Fruit fly (Drosophila melanogaster) whole organism, embryonic: ENCODE data around the gene CG43251.

ENCODE experiments used
- Atf3 ChIP-seq: fragments of 200-800 bp; sonication (Bioruptor generic); optimal IDR thresholded peaks from 3 replicates; lab custom pipeline; 2016; ENCODE audit warnings: missing biosample characterization, missing genetic modification characterization
- C15 ChIP-seq: fragments of 200-800 bp; sonication (Bioruptor generic); IDR thresholded peaks from 3 replicates; pipeline ENCODE4 v1.3.6; 2022; ENCODE audit warnings: missing biosample characterization, missing genetic modification characterization
- CG10274 ChIP-seq: fragments of 200-800 bp; sonication (Bioruptor generic); optimal IDR thresholded peaks from 3 replicates; lab custom pipeline; 2017; ENCODE audit warnings: missing biosample characterization, mild to moderate bottlenecking, missing genetic modification characterization
- CG10431 ChIP-seq: fragments of 200-800 bp; sonication (Bioruptor generic); optimal IDR thresholded peaks from 3 replicates; lab custom pipeline; 2018; ENCODE audit warnings: missing biosample characterization, mild to moderate bottlenecking, missing genetic modification characterization
- CG11085 ChIP-seq: fragments of 200-800 bp; sonication (Bioruptor generic); IDR thresholded peaks from 2 replicates; pipeline ENCODE4 v1.3.6; 2022; ENCODE audit warnings: missing biosample characterization, missing genetic modification characterization
- CG11504 ChIP-seq: fragments of 200-800 bp; sonication (Bioruptor generic); optimal IDR thresholded peaks from 3 replicates; lab custom pipeline; 2019; ENCODE audit warnings: missing biosample characterization, mild to moderate bottlenecking, missing genetic modification characterization, moderate library complexity
- CG11560 ChIP-seq: fragments of 200-800 bp; sonication (Bioruptor generic); IDR thresholded peaks from 3 replicates; pipeline ENCODE4 v1.3.6; 2022; ENCODE audit warnings: missing biosample characterization, missing genetic modification characterization
- CG13424 ChIP-seq: fragments of 200-800 bp; sonication (Bioruptor generic); optimal IDR thresholded peaks from 2 replicates; lab custom pipeline; 2019; ENCODE audit warnings: missing biosample characterization, mild to moderate bottlenecking, missing genetic modification characterization, moderate library complexity
- CG16813 ChIP-seq: fragments of 200-800 bp; sonication (Bioruptor generic); IDR thresholded peaks from 3 replicates; pipeline ENCODE4 v1.3.6; 2022; ENCODE audit warnings: missing biosample characterization, missing genetic modification characterization; ENCODE audit not compliant: partially characterized antibody
- CG2875 ChIP-seq: fragments of 200-800 bp; sonication (Bioruptor generic); optimal IDR thresholded peaks from 2 replicates; lab custom pipeline; 2017; ENCODE audit warnings: missing biosample characterization, mild to moderate bottlenecking, missing genetic modification characterization, missing genetic modification reagents
- CG4424 ChIP-seq: fragments of 200-800 bp; sonication (Bioruptor generic); optimal IDR thresholded peaks from 3 replicates; lab custom pipeline; 2016; ENCODE audit warnings: missing biosample characterization, missing genetic modification characterization
- CG4820 ChIP-seq: fragments of 200-800 bp; sonication (Bioruptor generic); optimal IDR thresholded peaks from 3 replicates; lab custom pipeline; 2016; ENCODE audit warnings: missing biosample characterization, missing genetic modification characterization
- CG6813 ChIP-seq: fragments of 200-800 bp; sonication (Bioruptor generic); optimal IDR thresholded peaks from 2 replicates; lab custom pipeline; 2017; ENCODE audit warnings: missing biosample characterization, missing genetic modification characterization, mild to moderate bottlenecking, moderate library complexity, missing genetic modification reagents
- CG7928 ChIP-seq: fragments of 200-800 bp; sonication (Bioruptor generic); optimal IDR thresholded peaks from 2 replicates; lab custom pipeline; 2017; ENCODE audit warnings: missing biosample characterization, mild to moderate bottlenecking, missing genetic modification characterization
- CG9817 ChIP-seq: fragments of 200-800 bp; sonication (Bioruptor generic); optimal IDR thresholded peaks from 2 replicates; lab custom pipeline; 2018; ENCODE audit warnings: missing biosample characterization, mild to moderate bottlenecking, missing genetic modification characterization, moderate library complexity
- CoRest ChIP-seq: fragments of 200-800 bp; sonication (Bioruptor generic); optimal IDR thresholded peaks from 3 replicates; lab custom pipeline; 2018; ENCODE audit warnings: missing biosample characterization, mild to moderate bottlenecking, missing genetic modification characterization, moderate library complexity
- Dad ChIP-seq: fragments of 200-800 bp; sonication (Bioruptor generic); optimal IDR thresholded peaks from 3 replicates; lab custom pipeline; 2016; ENCODE audit warnings: missing biosample characterization, missing genetic modification characterization
- Dbx ChIP-seq: fragments of 200-800 bp; sonication (Bioruptor generic); IDR thresholded peaks from 3 replicates; pipeline ENCODE4 v1.3.6; 2022; ENCODE audit warnings: missing biosample characterization, missing genetic modification characterization
- E2f2 ChIP-seq: fragments of 200-800 bp; sonication (Bioruptor generic); IDR thresholded peaks from 2 replicates; pipeline ENCODE4 v1.3.6; 2022; ENCODE audit warnings: missing biosample characterization, missing genetic modification characterization
- Fer1 ChIP-seq: fragments of 200-800 bp; sonication (Bioruptor generic); optimal IDR thresholded peaks from 2 replicates; lab custom pipeline; 2017; ENCODE audit warnings: missing biosample characterization, mild to moderate bottlenecking, missing genetic modification characterization
- Hmx ChIP-seq: fragments of 200-800 bp; sonication (Bioruptor generic); optimal IDR thresholded peaks from 2 replicates; lab custom pipeline; 2016; ENCODE audit warnings: missing biosample characterization, missing genetic modification characterization
- Lim3 ChIP-seq: fragments of 200-800 bp; sonication (Bioruptor generic); IDR thresholded peaks from 2 replicates; pipeline ENCODE4 v1.3.6; 2022; ENCODE audit warnings: missing biosample characterization, missing genetic modification characterization
- MESR4 ChIP-seq: fragments of 200-800 bp; sonication (Bioruptor generic); optimal IDR thresholded peaks from 2 replicates; lab custom pipeline; 2018; ENCODE audit warnings: missing biosample characterization, mild to moderate bottlenecking, missing genetic modification characterization, moderate library complexity
- Nf-YA ChIP-seq: fragments of 200-800 bp; sonication (Bioruptor generic); IDR thresholded peaks from 2 replicates; pipeline ENCODE4 v1.3.6; 2022; ENCODE audit warnings: missing biosample characterization, missing genetic modification characterization
- Ptx1 ChIP-seq: fragments of 200-800 bp; sonication (Bioruptor generic); IDR thresholded peaks from 2 replicates; pipeline ENCODE4 v1.3.6; 2022; ENCODE audit warnings: missing biosample characterization, missing genetic modification characterization
- Side ChIP-seq: fragments of 200-800 bp; sonication (Bioruptor generic); optimal IDR thresholded peaks from 2 replicates; lab custom pipeline; 2016; ENCODE audit warnings: missing biosample characterization, missing genetic modification characterization
- Sin3A ChIP-seq: fragments of >200 bp; optimal IDR thresholded peaks from 2 replicates; lab custom pipeline; 2018
- al ChIP-seq: fragments of 200-800 bp; sonication (Bioruptor generic); IDR thresholded peaks from 2 replicates; pipeline ENCODE4 v1.3.6; 2022; ENCODE audit warnings: missing biosample characterization, missing genetic modification characterization
- bowl ChIP-seq: fragments of 200-800 bp; sonication (Bioruptor generic); IDR thresholded peaks from 2 replicates; pipeline ENCODE4 v1.3.6; 2022; ENCODE audit warnings: missing biosample characterization, missing genetic modification characterization
- cato ChIP-seq: fragments of 200-800 bp; sonication (Bioruptor generic); optimal IDR thresholded peaks from 2 replicates; lab custom pipeline; 2016; ENCODE audit warnings: missing biosample characterization, missing genetic modification characterization, borderline replicate concordance
- crc ChIP-seq: fragments of 200-800 bp; sonication (Bioruptor generic); optimal IDR thresholded peaks from 2 replicates; lab custom pipeline; 2016; ENCODE audit warnings: missing biosample characterization, missing genetic modification characterization
- ems ChIP-seq: fragments of 200-800 bp; sonication (Bioruptor generic); optimal IDR thresholded peaks from 3 replicates; lab custom pipeline; 2016; ENCODE audit warnings: missing biosample characterization, missing genetic modification characterization
- fd102C ChIP-seq: fragments of 200-800 bp; sonication (Bioruptor generic); optimal IDR thresholded peaks from 2 replicates; lab custom pipeline; 2018; ENCODE audit warnings: missing biosample characterization, mild to moderate bottlenecking, missing genetic modification characterization, moderate library complexity
- grn ChIP-seq: fragments of 200-800 bp; sonication (Bioruptor generic); optimal IDR thresholded peaks from 3 replicates; lab custom pipeline; 2017; ENCODE audit warnings: missing biosample characterization, missing genetic modification characterization
- hkb ChIP-seq, 2 experiments: fragments of 200-800 bp in 1 of 2; fragments of >200 bp in 1 of 2; sonication (Bioruptor generic) in 1 of 2; IDR thresholded peaks in 1 of 2; optimal IDR thresholded peaks in 1 of 2; 2 replicates each; pipeline versions ENCODE4 v1.3.6 to Lab custom; 2017 to 2022; ENCODE audit warnings: missing biosample characterization in 1 of 2, missing genetic modification characterization in 1 of 2
- jumu ChIP-seq: fragments of 200-800 bp; sonication (Bioruptor generic); optimal IDR thresholded peaks from 3 replicates; lab custom pipeline; 2016; ENCODE audit warnings: missing biosample characterization, missing genetic modification characterization
- mirr ChIP-seq: fragments of 200-800 bp; sonication (Bioruptor generic); optimal IDR thresholded peaks from 3 replicates; lab custom pipeline; 2018; ENCODE audit warnings: missing biosample characterization, mild to moderate bottlenecking, missing genetic modification characterization
- repo ChIP-seq: fragments of 200-800 bp; sonication (Bioruptor generic); optimal IDR thresholded peaks from 2 replicates; lab custom pipeline; 2016; ENCODE audit warnings: missing biosample characterization, missing genetic modification characterization
- ro ChIP-seq: fragments of 200-800 bp; sonication (Bioruptor generic); IDR thresholded peaks from 2 replicates; pipeline ENCODE4 v1.3.6; 2022; ENCODE audit warnings: missing biosample characterization, missing genetic modification characterization
- schlank ChIP-seq: fragments of 200-800 bp; sonication (Bioruptor generic); optimal IDR thresholded peaks from 2 replicates; lab custom pipeline; 2018; ENCODE audit warnings: missing biosample characterization, mild to moderate bottlenecking, missing genetic modification characterization
- sim ChIP-seq: fragments of 200-800 bp; sonication (Bioruptor generic); IDR thresholded peaks from 2 replicates; pipeline ENCODE4 v1.3.6; 2022; ENCODE audit warnings: missing biosample characterization, missing genetic modification characterization
- slou ChIP-seq: fragments of 200-800 bp; sonication (Bioruptor generic); optimal IDR thresholded peaks from 3 replicates; lab custom pipeline; 2016; ENCODE audit warnings: missing biosample characterization, missing genetic modification characterization
- slp2 ChIP-seq: fragments of 200-800 bp; sonication (Bioruptor generic); optimal IDR thresholded peaks from 2 replicates; lab custom pipeline; 2016; ENCODE audit warnings: missing biosample characterization, missing genetic modification characterization
- sqz ChIP-seq: fragments of 200-800 bp; sonication (Bioruptor generic); optimal IDR thresholded peaks from 3 replicates; lab custom pipeline; 2018; ENCODE audit warnings: missing biosample characterization, mild to moderate bottlenecking, missing genetic modification characterization
- ssp ChIP-seq: fragments of 200-800 bp; sonication (Bioruptor generic); IDR thresholded peaks from 2 replicates; pipeline ENCODE4 v1.3.6; 2022; ENCODE audit warnings: missing biosample characterization, missing genetic modification characterization
- stc ChIP-seq: fragments of 200-800 bp; sonication (Bioruptor generic); IDR thresholded peaks from 2 replicates; pipeline ENCODE4 v1.3.6; 2022; ENCODE audit warnings: missing biosample characterization, missing genetic modification characterization
- sug ChIP-seq: fragments of 200-800 bp; optimal IDR thresholded peaks from 2 replicates; lab custom pipeline; 2019; ENCODE audit warnings: missing biosample characterization, mild to moderate bottlenecking, missing genetic modification characterization, moderate library complexity
- tio ChIP-seq: fragments of 200-800 bp; sonication (Bioruptor generic); optimal IDR thresholded peaks from 2 replicates; lab custom pipeline; 2017; ENCODE audit warnings: missing biosample characterization, missing genetic modification characterization, inconsistent platforms
- tll ChIP-seq, 2 experiments: fragments of 200-800 bp in 1 of 2; fragments of >200 bp in 1 of 2; sonication (Bioruptor generic) in 1 of 2; optimal IDR thresholded peaks; 2 replicates each; lab custom pipeline; 2017 to 2019; ENCODE audit warnings: missing biosample characterization in 2 of 2, missing genetic modification characterization in 2 of 2, mild to moderate bottlenecking in 1 of 2, moderate library complexity in 1 of 2

CG43251 gene

DNA sequence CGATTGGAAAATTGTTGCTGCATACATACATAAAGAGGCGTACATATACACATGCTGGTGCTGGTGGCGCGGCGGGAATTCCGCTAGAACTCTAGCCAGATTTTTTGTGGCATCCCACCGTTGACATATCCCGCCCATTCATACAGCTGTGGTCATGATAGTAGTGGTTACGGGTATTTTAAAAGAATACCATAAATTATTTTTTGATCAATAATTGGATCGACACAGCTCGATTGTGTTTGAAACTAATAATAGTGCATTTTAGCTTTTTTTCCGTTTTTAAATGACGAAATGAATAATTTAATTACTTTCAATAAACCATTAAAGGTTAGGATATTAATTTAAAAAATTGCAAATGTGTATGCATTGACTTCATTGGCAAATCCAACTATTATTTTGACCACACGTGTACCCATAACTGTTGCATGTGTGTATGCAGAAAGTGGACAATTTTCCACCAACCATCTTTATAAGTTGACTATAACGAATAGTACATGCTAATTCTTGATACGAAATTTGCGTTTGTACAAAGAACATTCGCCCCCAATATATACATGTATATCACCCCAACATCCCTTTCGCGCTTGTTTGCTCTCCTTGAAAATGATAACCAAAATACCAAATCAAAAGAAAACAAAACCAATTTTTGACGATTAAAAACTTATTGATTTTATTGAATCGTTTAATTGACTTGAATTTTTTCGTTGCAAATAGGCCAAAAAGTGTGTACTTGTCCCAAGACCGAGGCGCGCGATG, 13.4 kb downstream of the CG43251 start (continued):
- TF ChIP-seq CG6813 (GFP tag; lab: Kevin White, UChicago) (peak; percentile 70), C15 (GFP tag; lab: Robert Waterston, UW) (0 out of 3 replicates have a peak, but pooled peaks have one; percentile 38), CG2875 (GFP tag; lab: Kevin White, UChicago) (peak; percentile 73), schlank (tag; lab: Kevin White, UChicago) (peak; percentile 50), sqz (GFP tag; lab: Kevin White, UChicago) (no peak), CoRest (tag; lab: Kevin White, UChicago) (peak; percentile 55), ssp (0 out of 2 replicates have a peak, but pooled peaks have one; percentile 38), Lim3 (GFP tag; lab: Robert Waterston, UW) (no peak), slp2 (GFP tag; lab: Kevin White, UChicago) (peak; percentile 67), CG11560 (peak; percentile 38; the same call in 1 of the 3 replicates), Atf3 (GFP tag; lab: Kevin White, UChicago) (peak; percentile 51), Dad (GFP tag; lab: Kevin White, UChicago) (peak; percentile 69), CG10431 (GFP tag; lab: Kevin White, UChicago) (no peak), CG13424 (peak; percentile 60), Ptx1 (peak; percentile 81), Hmx (peak; percentile 37), repo (GFP tag; lab: Kevin White, UChicago) (peak; percentile 68), tio (GFP tag; lab: Kevin White, UChicago) (peak; percentile 71), sim (GFP tag; lab: Robert Waterston, UW) (peak; percentile 58; the same call in 1 of the 2 replicates), Sin3A (lab: Kevin White, UChicago) (no peak), bowl (GFP tag; lab: Robert Waterston, UW) (peak; percentile 74), Fer1 (peak; percentile 82), CG11504 (tag; lab: Kevin White, UChicago) (peak; percentile 83), tll (GFP tag; optimal IDR thresholded peaks at IDR 0.05; lab: Kevin White, UChicago) (no peak), hkb (optimal IDR thresholded peaks at IDR 0.05; lab: Kevin White, UChicago) (no peak), hkb (GFP tag; IDR thresholded peaks at IDR 0.05; lab: Robert Waterston, UW) (peak; percentile 94), E2f2 (GFP tag; lab: Robert Waterston, UW) (peak; percentile 58), ems (GFP tag; lab: Kevin White, UChicago) (peak; percentile 63), Nf-YA (GFP tag; lab: Robert Waterston, UW) (peak; percentile 66), CG9817 (tag; lab: Kevin White, UChicago) (peak; percentile 30), Side (peak; percentile 49), CG7928 (GFP tag; lab: Kevin White, UChicago) (peak; percentile 51), mirr (peak; percentile 45), CG10274 (GFP tag; lab: Kevin White, UChicago) (peak; percentile 25), CG11085 (GFP tag; lab: Robert Waterston, UW) (peak; percentile 64; the same call in 1 of the 2 replicates), slou (GFP tag; lab: Kevin White, UChicago) (no peak), CG4820 (peak; percentile 71), CG16813 (GFP tag; lab: Robert Waterston, UW) (no peak), crc (GFP tag; lab: Kevin White, UChicago) (no peak), CG4424 (GFP tag; lab: Kevin White, UChicago) (peak; percentile 79), stc (peak; percentile 84), fd102C (GFP tag; lab: Kevin White, UChicago) (no peak), grn (no peak), jumu (GFP tag; lab: Kevin White, UChicago) (peak; percentile 67), Dbx (peak; percentile 73), ro (GFP tag; lab: Robert Waterston, UW) (0 out of 2 replicates have a peak, but pooled peaks have one; percentile 32), MESR4 (peak; percentile 60), al (peak; percentile 55; the same call in 1 of the 2 replicates), sug (tag; lab: Kevin White, UChicago) (no peak), cato (GFP tag; lab: Kevin White, UChicago) (peak; percentile 44)
